Worm (Caenorhabditis elegans) whole organism, L1 larva: Measurements from ENCODE around the gene C08F8.6.
A peak's percentile ranks its signal among the peaks of the same experiment; 100 is the strongest.

Experiments used
- C04F5.9 ChIP-seq: sonication (generic microtip); optimal IDR thresholded peaks from 2 replicates; lab custom pipeline; 2016; ENCODE audit warnings: missing genetic modification characterization, missing compliant biosample characterization
- C16A3.4 ChIP-seq: fragments of 150-350 bp; optimal IDR thresholded peaks from 2 replicates; lab custom pipeline; 2014; ENCODE audit warnings: missing biosample characterization, missing genetic modification characterization
- C34B4.2 ChIP-seq: sonication (generic microtip); optimal IDR thresholded peaks from 2 replicates; lab custom pipeline; 2017; ENCODE audit warnings: mild to moderate bottlenecking, missing genetic modification characterization, missing compliant biosample characterization
- Y116A8C.19 ChIP-seq: sonication (generic microtip); optimal IDR thresholded peaks from 2 replicates; lab custom pipeline; 2016; ENCODE audit warnings: missing compliant biosample characterization, missing genetic modification characterization, borderline replicate concordance
- ama-1 ChIP-seq: fragments of 150-350 bp; optimal IDR thresholded peaks from 2 replicates; lab custom pipeline; 2014
- blmp-1 ChIP-seq: fragments of 150-350 bp; optimal IDR thresholded peaks from 2 replicates; lab custom pipeline; 2014; ENCODE audit warnings: missing biosample characterization, missing genetic modification characterization
- ceh-8 ChIP-seq: fragments of 200-800 bp; sonication (Bioruptor generic); optimal IDR thresholded peaks from 2 replicates; lab custom pipeline; 2018; ENCODE audit warnings: mild to moderate bottlenecking, missing genetic modification characterization, moderate library complexity, missing compliant biosample characterization
- ceh-82 ChIP-seq, 3 experiments: fragments of 150-350 bp in 1 of 3; sonication (generic microtip) in 2 of 3; optimal IDR thresholded peaks; 2 replicates each; lab custom pipeline; 2014 to 2017; ENCODE audit warnings: missing biosample characterization in 3 of 3, missing genetic modification characterization in 3 of 3
- ceh-88 ChIP-seq: fragments of 200-800 bp; sonication (Bioruptor generic); IDR thresholded peaks from 2 replicates; pipeline ENCODE4 v1.3.6; 2022; ENCODE audit warnings: missing genetic modification characterization, missing compliant biosample characterization
- ceh-90 ChIP-seq: sonication (generic microtip); optimal IDR thresholded peaks from 2 replicates; lab custom pipeline; 2016; ENCODE audit warnings: missing genetic modification characterization, missing compliant biosample characterization
- ces-1 ChIP-seq: fragments of 150-350 bp; optimal IDR thresholded peaks from 2 replicates; lab custom pipeline; 2014; ENCODE audit warnings: missing biosample characterization, missing genetic modification reagents, missing genetic modification characterization
- efl-1 ChIP-seq, 4 experiments: fragments of 150-350 bp; optimal IDR thresholded peaks in 3 of 4; peaks in 1 of 4; 1 replicate in 1 of 4; 2 replicates in 3 of 4; lab custom pipeline; 2014; ENCODE audit warnings: missing biosample characterization in 2 of 4, missing genetic modification characterization in 2 of 4, missing genetic modification reagents in 2 of 4
- egl-27 ChIP-seq, 2 experiments: fragments of 150-350 bp in 1 of 2; sonication (generic microtip); optimal IDR thresholded peaks; 3 replicates each; lab custom pipeline; 2017 to 2018; ENCODE audit warnings: missing biosample characterization in 2 of 2, missing genetic modification characterization in 2 of 2, missing genetic modification reagents in 2 of 2
- elt-2 ChIP-seq: sonication (generic microtip); optimal IDR thresholded peaks from 2 replicates; lab custom pipeline; 2016; ENCODE audit warnings: missing genetic modification characterization, mild to moderate bottlenecking, inconsistent platforms, missing compliant biosample characterization, missing genetic modification reagents
- fkh-4 ChIP-seq: sonication (generic microtip); optimal IDR thresholded peaks from 2 replicates; lab custom pipeline; 2016; ENCODE audit warnings: missing compliant biosample characterization, missing genetic modification characterization, borderline replicate concordance
- fos-1 ChIP-seq: fragments of 150-350 bp; optimal IDR thresholded peaks from 2 replicates; lab custom pipeline; 2014; ENCODE audit warnings: missing biosample characterization, missing genetic modification characterization
- grh-1 ChIP-seq: fragments of 200-800 bp; sonication (Bioruptor generic); IDR thresholded peaks from 2 replicates; pipeline ENCODE4 v1.3.6; 2022; ENCODE audit warnings: missing genetic modification reagents, missing genetic modification characterization, missing compliant biosample characterization
- isw-1 ChIP-seq: fragments of 200-800 bp; sonication (Bioruptor generic); IDR thresholded peaks from 2 replicates; pipeline ENCODE4 v1.3.6; 2022; ENCODE audit warnings: missing genetic modification characterization, missing compliant biosample characterization
- lsy-2 ChIP-seq, 2 experiments: fragments of 150-350 bp; optimal IDR thresholded peaks; 2 replicates each; lab custom pipeline; 2014; ENCODE audit warnings: missing biosample characterization in 2 of 2, missing genetic modification characterization in 2 of 2
- mab-9 ChIP-seq: fragments of 200-800 bp; sonication (Bioruptor generic); IDR thresholded peaks from 2 replicates; pipeline ENCODE4 v1.3.6; 2022; ENCODE audit warnings: missing genetic modification reagents, missing genetic modification characterization, missing compliant biosample characterization
- mdl-1 ChIP-seq, 2 experiments: fragments of 150-350 bp; optimal IDR thresholded peaks; 2 replicates each; lab custom pipeline; 2014 to 2017; ENCODE audit warnings: missing biosample characterization in 2 of 2, missing genetic modification characterization in 2 of 2, inconsistent platforms in 1 of 2
- mep-1 ChIP-seq: fragments of 150-350 bp; optimal IDR thresholded peaks from 2 replicates; lab custom pipeline; 2014; ENCODE audit warnings: missing biosample characterization, missing genetic modification characterization
- nhr-11 ChIP-seq: fragments of 150-350 bp; optimal IDR thresholded peaks from 2 replicates; lab custom pipeline; 2014; ENCODE audit warnings: missing biosample characterization, missing genetic modification characterization
- nhr-19 ChIP-seq: fragments of 200-800 bp; sonication (Bioruptor generic); conservative IDR thresholded peaks from 2 replicates; pipeline ENCODE4 v1.3.6; 2022; ENCODE audit warnings: missing genetic modification characterization, missing compliant biosample characterization
- nhr-20 ChIP-seq: sonication (generic microtip); optimal IDR thresholded peaks from 2 replicates; lab custom pipeline; 2016; ENCODE audit warnings: mild to moderate bottlenecking, missing genetic modification characterization, missing compliant biosample characterization
- nhr-237 ChIP-seq: fragments of 150-350 bp; optimal IDR thresholded peaks from 2 replicates; lab custom pipeline; 2014; ENCODE audit warnings: missing biosample characterization, missing genetic modification characterization
- nhr-47 ChIP-seq: sonication (generic microtip); optimal IDR thresholded peaks from 2 replicates; lab custom pipeline; 2016; ENCODE audit warnings: mild to moderate bottlenecking, missing genetic modification characterization, moderate library complexity, missing compliant biosample characterization
- nhr-71 ChIP-seq: sonication (generic microtip); optimal IDR thresholded peaks from 2 replicates; lab custom pipeline; 2016; ENCODE audit warnings: mild to moderate bottlenecking, missing genetic modification characterization, moderate library complexity, missing compliant biosample characterization
- nhr-77 ChIP-seq: fragments of 150-350 bp; optimal IDR thresholded peaks from 2 replicates; lab custom pipeline; 2014; ENCODE audit warnings: missing biosample characterization, missing genetic modification characterization
- nhr-85 ChIP-seq: sonication (generic microtip); peaks from one replicate; lab custom pipeline; 2016; ENCODE audit warnings: missing genetic modification characterization, inconsistent platforms, missing compliant biosample characterization
- rnt-1 ChIP-seq: sonication (generic microtip); optimal IDR thresholded peaks from 2 replicates; lab custom pipeline; 2016; ENCODE audit warnings: mild to moderate bottlenecking, missing genetic modification characterization, moderate library complexity, missing compliant biosample characterization
- snpc-4 ChIP-seq: fragments of 150-350 bp; optimal IDR thresholded peaks from 2 replicates; lab custom pipeline; 2014; ENCODE audit warnings: missing biosample characterization, missing genetic modification characterization
- sptf-1 ChIP-seq: fragments of 150-350 bp; optimal IDR thresholded peaks from 2 replicates; lab custom pipeline; 2014; ENCODE audit warnings: missing biosample characterization, missing genetic modification characterization
- sup-37 ChIP-seq: fragments of 200-800 bp; sonication (Bioruptor generic); optimal IDR thresholded peaks from 2 replicates; lab custom pipeline; 2018; ENCODE audit warnings: mild to moderate bottlenecking, missing genetic modification characterization, missing compliant biosample characterization
- swsn-7 ChIP-seq: sonication (generic microtip); optimal IDR thresholded peaks from 2 replicates; lab custom pipeline; 2016; ENCODE audit warnings: missing genetic modification characterization, missing compliant biosample characterization
- unc-130 ChIP-seq: fragments of 150-350 bp; optimal IDR thresholded peaks from 2 replicates; lab custom pipeline; 2017; ENCODE audit warnings: missing biosample characterization, missing genetic modification characterization, inconsistent platforms
- unc-30 ChIP-seq: sonication (generic microtip); optimal IDR thresholded peaks from 2 replicates; lab custom pipeline; 2017; ENCODE audit warnings: missing biosample characterization, missing genetic modification characterization
- vab-15 ChIP-seq: sonication (generic microtip); optimal IDR thresholded peaks from 2 replicates; lab custom pipeline; 2017; ENCODE audit warnings: missing genotype, mild to moderate bottlenecking, missing genetic modification characterization, missing compliant biosample characterization
- zag-1 ChIP-seq: fragments of 150-350 bp; optimal IDR thresholded peaks from 2 replicates; lab custom pipeline; 2014; ENCODE audit warnings: missing biosample characterization, missing genetic modification characterization
- ztf-11 ChIP-seq, 2 experiments: sonication (generic microtip); optimal IDR thresholded peaks; 2 replicates each; lab custom pipeline; 2016 to 2017; ENCODE audit warnings: missing genetic modification characterization in 2 of 2, missing biosample characterization in 1 of 2, missing compliant biosample characterization in 1 of 2
- ztf-4 ChIP-seq: fragments of 150-350 bp; optimal IDR thresholded peaks from 2 replicates; lab custom pipeline; 2014; ENCODE audit warnings: missing biosample characterization, missing genetic modification characterization

C08F8.6 gene

ce11 chrIV:11131268-11131667 lies 33.5 kb downstream of the C08F8.6 start, which contains the start of gene ard-1:
Gene ard-1, plus strand, starts transcription at chrIV:11131279.
- TF ChIP-seq ceh-8 (GFP tag; lab: Kevin White, UChicago) (no peak), nhr-19 (GFP tag; lab: Robert Waterston, UW) (no peak), C34B4.2 (tag; lab: Kevin White, UChicago) (no peak), mdl-1 (tag; optimal IDR thresholded peaks at IDR 0.05; lab: Kevin White, UChicago) (no peak), swsn-7 (no peak), isw-1 (no peak), ama-1 (lab: Kevin White, UChicago) (no peak), C04F5.9 (tag; lab: Kevin White, UChicago) (no peak)

- TF ChIP-seq nhr-71 (tag; lab: Kevin White, UChicago): peak; percentile 8
- no peak for TF ChIP-seq efl-1 (optimal IDR thresholded peaks at IDR 0.05; lab: Kevin White, UChicago)
- peak in 1 of 2 experiments; percentile 66 for TF ChIP-seq efl-1 (GFP tag; optimal IDR thresholded peaks at IDR 0.05 in 1 of 2; lab: Kevin White, UChicago)
- no peak for TF ChIP-seq vab-15
- TF ChIP-seq nhr-237 (tag; lab: Kevin White, UChicago): no peak
- no peak for TF ChIP-seq sptf-1
- TF ChIP-seq nhr-20 (tag; lab: Kevin White, UChicago): no peak
- TF ChIP-seq rnt-1 (tag; lab: Kevin White, UChicago): peak; percentile 31
- TF ChIP-seq fos-1 (tag; lab: Kevin White, UChicago): no peak
- TF ChIP-seq lsy-2 (tag; optimal IDR thresholded peaks at IDR 0.05; lab: Kevin White, UChicago): peak in 1 of 2 experiments; percentile 28
- TF ChIP-seq elt-2 (tag; lab: Kevin White, UChicago): peak; percentile 1
- no peak for TF ChIP-seq mep-1 (tag; lab: Kevin White, UChicago)
Measured at ce11 chrIV:11130774-11131173, 34.0 kb downstream of the C08F8.6 start.

ce11 chrIV:11126028-11126427 lies 38.7 kb downstream of the C08F8.6 start:
- TF ChIP-seq ces-1 (GFP tag; lab: Kevin White, UChicago): no peak
- no peak for TF ChIP-seq nhr-11
- TF ChIP-seq mab-9: no peak
- TF ChIP-seq mep-1 (tag; lab: Kevin White, UChicago): no peak
- TF ChIP-seq ceh-82 (tag; optimal IDR thresholded peaks at IDR 0.05; lab: Kevin White, UChicago): no peak
- no peak for TF ChIP-seq egl-27 (tag; optimal IDR thresholded peaks at IDR 0.05; lab: Kevin White, UChicago)
- no peak for TF ChIP-seq rnt-1 (tag; lab: Kevin White, UChicago)
- TF ChIP-seq fkh-4: no peak
- no peak for TF ChIP-seq Y116A8C.19 (tag; lab: Kevin White, UChicago)
- no peak for TF ChIP-seq sup-37 (GFP tag; lab: Kevin White, UChicago)
- TF ChIP-seq ztf-11 (tag; optimal IDR thresholded peaks at IDR 0.05; lab: Kevin White, UChicago): no peak
- no peak for TF ChIP-seq unc-30 (tag; lab: Kevin White, UChicago)
- TF ChIP-seq nhr-47 (tag; lab: Kevin White, UChicago): no peak
- no peak for TF ChIP-seq snpc-4 (tag; lab: Kevin White, UChicago)
- no peak for TF ChIP-seq unc-130

ce11 chrIV:11126004-11126027 lies 38.9 kb downstream of the C08F8.6 start, which contains the start of gene swsn-4:
Gene swsn-4, plus strand, starts transcription at chrIV:11126024.
- no peak for TF ChIP-seq nhr-85 (tag; lab: Kevin White, UChicago)
- TF ChIP-seq nhr-47 (tag; lab: Kevin White, UChicago): no peak
- no peak for TF ChIP-seq ztf-4 (tag; lab: Kevin White, UChicago)
- no peak for TF ChIP-seq ceh-88 (GFP tag; lab: Robert Waterston, UW)
- no peak for TF ChIP-seq nhr-20 (tag; lab: Kevin White, UChicago)
- TF ChIP-seq zag-1: no peak
- TF ChIP-seq nhr-77 (tag; lab: Kevin White, UChicago): no peak
- no peak for TF ChIP-seq nhr-71 (tag; lab: Kevin White, UChicago)
- TF ChIP-seq ceh-90 (tag; lab: Kevin White, UChicago): no peak
- TF ChIP-seq ceh-8 (GFP tag; lab: Kevin White, UChicago): no peak
- TF ChIP-seq C16A3.4 (tag; lab: Kevin White, UChicago): no peak
- no peak for TF ChIP-seq sup-37 (GFP tag; lab: Kevin White, UChicago)
- no peak for TF ChIP-seq grh-1
- TF ChIP-seq blmp-1 (tag; lab: Kevin White, UChicago): no peak
- TF ChIP-seq ama-1 (lab: Kevin White, UChicago): no peak
